Worm (Caenorhabditis elegans) whole organism, L3 larva: ENCODE measurements around the gene his-8.
"Not testable (repeated sequence)": the region's sequence is repeated elsewhere in the genome, so short reads cannot be mapped to it uniquely, and the experiment has no call there.

ENCODE experiments used
- ama-1 ChIP-seq: fragments of 150-350 bp; optimal IDR thresholded peaks from 2 replicates; lab custom pipeline; 2018
- egl-27 ChIP-seq: sonication (generic microtip); optimal IDR thresholded peaks from 4 replicates; lab custom pipeline; 2017; ENCODE audit warnings: missing biosample characterization, missing genetic modification reagents, missing genetic modification characterization
- jun-1 ChIP-seq: fragments of 150-350 bp; optimal IDR thresholded peaks from 2 replicates; lab custom pipeline; 2014; ENCODE audit warnings: missing biosample characterization, missing genetic modification reagents, missing genetic modification characterization
- nhr-12 ChIP-seq: fragments of 150-350 bp; optimal IDR thresholded peaks from 2 replicates; lab custom pipeline; 2014; ENCODE audit warnings: missing biosample characterization, missing genetic modification characterization
- pqm-1 ChIP-seq: fragments of 150-350 bp; optimal IDR thresholded peaks from 2 replicates; lab custom pipeline; 2017; ENCODE audit warnings: missing biosample characterization, missing genetic modification characterization, inconsistent platforms
- ztf-11 ChIP-seq: fragments of 150-350 bp; optimal IDR thresholded peaks from 2 replicates; lab custom pipeline; 2014; ENCODE audit warnings: missing biosample characterization, missing genetic modification characterization
- ztf-4 ChIP-seq: fragments of 150-350 bp; optimal IDR thresholded peaks from 2 replicates; lab custom pipeline; 2014; ENCODE audit warnings: missing biosample characterization, missing genetic modification characterization

DNA sequence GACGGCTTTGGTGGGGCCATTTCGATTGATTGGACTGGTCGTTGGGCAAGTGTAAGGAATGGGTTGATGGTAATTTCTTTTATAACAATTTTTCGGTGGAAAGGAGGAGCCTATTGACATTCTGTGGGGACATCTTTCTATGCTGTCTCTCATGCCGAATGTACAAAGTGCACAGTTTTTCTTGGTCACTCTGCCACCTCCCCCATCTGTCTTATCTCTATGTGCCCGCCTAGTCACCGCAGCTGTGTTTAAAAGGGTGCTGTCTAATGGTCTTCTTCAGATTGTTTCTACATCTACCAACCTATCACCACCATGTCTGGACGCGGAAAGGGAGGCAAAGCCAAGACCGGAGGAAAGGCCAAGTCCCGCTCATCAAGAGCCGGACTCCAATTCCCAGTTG lies at the start of gene his-8, which contains the start of gene his-7:
- not testable (repeated sequence) for TF ChIP-seq pqm-1 (tag; lab: Kevin White, UChicago); nhr-12 (tag; lab: Kevin White, UChicago); egl-27 (tag; lab: Kevin White, UChicago); jun-1 (tag; lab: Kevin White, UChicago); ztf-4 (tag; lab: Kevin White, UChicago); ztf-11; ama-1 (lab: Kevin White, UChicago)
